Worm (Caenorhabditis elegans): Measurements from ENCODE around the gene sftb-6.

DNA sequence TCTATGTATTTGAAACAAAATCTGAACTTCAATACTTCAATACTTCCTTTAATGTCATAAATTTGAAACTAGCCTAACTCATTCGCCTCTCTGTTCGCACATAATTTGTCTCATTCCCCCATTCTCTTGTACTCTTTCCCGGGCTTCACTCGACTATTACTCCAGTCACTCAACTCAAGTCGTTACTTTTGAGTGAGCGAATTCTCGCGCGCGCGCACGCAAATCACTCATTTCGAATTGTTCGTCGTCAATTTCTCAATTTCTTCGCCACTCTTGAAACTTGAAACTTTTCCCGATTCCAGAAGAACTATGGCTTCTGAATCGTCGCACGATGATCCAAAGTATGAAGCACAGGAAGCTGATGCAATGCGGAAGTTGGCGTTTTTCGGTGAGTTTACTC, 6.0 kb downstream of the sftb-6 start, which contains the start of gene col-68:
- TF ChIP-seq snu-23 (GFP tag; optimal IDR thresholded peaks at IDR 0.05) (no peak), C16A3.4 (tag; optimal IDR thresholded peaks at IDR 0.05) (no peak), vab-15 (tag; optimal IDR thresholded peaks at IDR 0.05) (no peak), ceh-90 (tag; optimal IDR thresholded peaks at IDR 0.05) (no peak), nhr-76 (tag; optimal IDR thresholded peaks at IDR 0.05) (no peak), snpc-4 (tag; optimal IDR thresholded peaks at IDR 0.05) (no peak), ztf-4 (tag; optimal IDR thresholded peaks at IDR 0.05) (no peak), lin-13 (GFP tag; optimal IDR thresholded peaks at IDR 0.05) (no peak), efl-1 (optimal IDR thresholded peaks at IDR 0.05) (no peak), efl-1 (GFP tag; optimal IDR thresholded peaks at IDR 0.05 in 1 of 2) (no peak), mdl-1 (tag; optimal IDR thresholded peaks at IDR 0.05) (no peak), lin-39 (tag; optimal IDR thresholded peaks at IDR 0.05) (no peak), nhr-11 (tag; optimal IDR thresholded peaks at IDR 0.05) (no peak)

All from whole organism, L1 larva.